Worm (Caenorhabditis elegans) whole organism, L4/young adult: ENCODE data around the gene spp-21.

ENCODE experiments used
- W03F9.2 ChIP-seq: fragments of 150-350 bp; optimal IDR thresholded peaks from 2 replicates; lab custom pipeline; 2014; ENCODE audit warnings: missing biosample characterization, missing genetic modification characterization
- dao-5 ChIP-seq: sonication (generic microtip); optimal IDR thresholded peaks from 2 replicates; lab custom pipeline; 2016; ENCODE audit warnings: missing genotype, missing genetic modification characterization, moderate library complexity, missing compliant biosample characterization
- him-1 ChIP-seq: sonication (generic microtip); optimal IDR thresholded peaks from 2 replicates; lab custom pipeline; 2016; ENCODE audit warnings: missing genotype, missing genetic modification reagents, missing genetic modification characterization, missing compliant biosample characterization

The spp-21 gene

DNA sequence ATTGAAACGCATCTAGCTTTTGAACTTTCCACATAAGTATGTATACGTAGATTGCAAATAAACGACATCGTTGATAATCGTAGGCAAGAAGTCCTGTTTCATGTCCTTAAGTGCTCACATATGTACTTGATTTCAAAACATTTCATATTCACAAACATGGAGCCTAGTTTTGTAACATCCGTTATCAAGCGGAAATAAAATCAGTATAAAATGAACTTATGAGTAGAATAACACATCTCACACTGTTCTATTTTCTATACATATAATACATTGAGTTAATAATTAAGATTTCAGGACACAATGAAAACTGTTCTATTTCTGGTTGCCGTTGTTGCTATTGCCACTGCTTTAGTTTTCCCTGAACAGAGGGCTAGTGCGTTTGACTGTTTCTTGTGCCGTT lies at the start of gene spp-21:
Gene spp-21 (plus strand): TSS at position 301 of the 400 bp plus-strand sequence.
- TF ChIP-seq dao-5 (tag; lab: Kevin White, UChicago): no peak
- TF ChIP-seq W03F9.2 (tag; lab: Kevin White, UChicago): no peak
- no peak for TF ChIP-seq him-1 (tag; lab: Kevin White, UChicago)

DNA sequence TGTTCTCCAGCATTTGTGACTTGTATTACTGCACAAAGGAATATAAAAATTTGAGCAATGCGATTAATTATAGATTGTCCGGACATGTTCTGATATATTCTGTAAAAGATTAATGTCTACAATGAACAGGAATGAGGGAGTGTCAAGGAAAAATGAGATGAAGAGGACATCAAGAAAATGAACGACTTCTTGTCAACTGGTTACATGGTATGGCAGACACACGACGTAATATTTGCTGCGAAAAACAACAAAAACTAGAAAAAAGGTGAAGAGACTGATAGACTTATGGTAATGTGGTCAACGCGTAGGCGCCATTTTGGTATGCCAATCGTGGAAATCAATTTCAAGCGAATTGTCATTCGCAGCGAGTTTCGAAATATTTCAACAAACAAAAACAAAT lies 43.4 kb upstream of the spp-21 start, which contains the start of gene igeg-2:
Gene igeg-2 (minus strand): TSS at position 101 of the 400 bp plus-strand sequence.
- TF ChIP-seq dao-5 (tag; lab: Kevin White, UChicago): no peak
- TF ChIP-seq W03F9.2 (tag; lab: Kevin White, UChicago): no peak

DNA sequence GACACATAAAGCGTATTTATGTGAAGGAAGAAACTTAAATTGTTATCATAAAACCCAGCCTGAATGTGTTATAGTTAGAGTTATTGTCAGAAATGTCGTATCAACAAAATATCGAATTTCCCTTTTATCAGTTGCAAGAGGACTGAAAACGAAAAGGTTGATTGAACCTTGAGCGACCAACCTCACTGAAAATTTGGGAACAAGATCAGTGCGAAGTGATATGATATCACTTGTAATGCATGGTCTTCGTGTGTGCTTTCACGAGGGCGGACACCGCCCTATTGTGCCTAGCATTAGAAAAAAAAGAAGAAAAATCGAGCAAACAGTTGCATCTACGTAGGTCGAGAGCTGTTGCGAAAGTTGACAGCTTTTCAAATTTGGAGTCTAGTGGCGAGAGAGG lies 42.2 kb upstream of the spp-21 start:
- TF ChIP-seq dao-5 (tag; lab: Kevin White, UChicago) (no peak), him-1 (tag; lab: Kevin White, UChicago) (no peak), W03F9.2 (tag; lab: Kevin White, UChicago) (no peak)

DNA sequence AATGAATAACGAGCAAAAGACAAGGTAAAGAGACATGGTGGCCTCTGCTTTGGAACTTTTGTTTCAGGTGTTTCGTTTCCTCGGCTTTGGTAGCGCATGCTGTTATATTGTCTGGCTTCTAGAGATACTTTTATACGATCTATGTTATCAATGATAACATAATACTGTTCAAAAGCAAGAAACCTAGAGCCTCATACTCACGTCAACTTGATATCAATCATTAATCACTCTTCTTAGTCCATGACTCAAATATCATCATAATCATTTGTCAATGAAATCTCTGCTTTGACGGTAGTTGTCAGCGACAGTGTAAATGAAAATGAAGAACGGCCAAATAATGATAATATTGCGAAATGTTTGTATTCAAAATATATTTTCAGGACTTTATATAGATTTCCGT lies 39.7 kb upstream of the spp-21 start:
- no peak for TF ChIP-seq him-1 (tag; lab: Kevin White, UChicago)
- TF ChIP-seq dao-5 (tag; lab: Kevin White, UChicago): no peak
- no peak for TF ChIP-seq W03F9.2 (tag; lab: Kevin White, UChicago)

DNA sequence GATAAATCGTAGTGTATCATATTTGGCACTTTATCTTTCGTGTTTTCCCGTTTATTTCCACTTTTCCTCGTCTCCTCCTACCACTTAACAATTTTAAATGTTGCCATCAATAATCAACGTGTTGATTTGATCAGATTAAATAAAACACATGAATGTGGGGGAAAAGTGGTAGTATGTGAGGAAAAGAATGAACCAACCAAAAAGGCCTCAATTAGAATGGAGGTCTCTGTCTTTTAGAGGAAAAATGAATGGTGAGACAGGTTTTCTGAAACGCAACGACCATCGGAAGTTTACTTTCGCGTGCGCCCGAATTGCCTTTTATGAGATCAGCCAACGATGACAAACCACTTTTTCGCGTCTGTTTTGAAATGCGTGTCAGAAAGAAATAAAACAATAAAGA lies 37.6 kb upstream of the spp-21 start:
- no peak for TF ChIP-seq dao-5 (tag; lab: Kevin White, UChicago)
- TF ChIP-seq him-1 (tag; lab: Kevin White, UChicago): no peak

DNA sequence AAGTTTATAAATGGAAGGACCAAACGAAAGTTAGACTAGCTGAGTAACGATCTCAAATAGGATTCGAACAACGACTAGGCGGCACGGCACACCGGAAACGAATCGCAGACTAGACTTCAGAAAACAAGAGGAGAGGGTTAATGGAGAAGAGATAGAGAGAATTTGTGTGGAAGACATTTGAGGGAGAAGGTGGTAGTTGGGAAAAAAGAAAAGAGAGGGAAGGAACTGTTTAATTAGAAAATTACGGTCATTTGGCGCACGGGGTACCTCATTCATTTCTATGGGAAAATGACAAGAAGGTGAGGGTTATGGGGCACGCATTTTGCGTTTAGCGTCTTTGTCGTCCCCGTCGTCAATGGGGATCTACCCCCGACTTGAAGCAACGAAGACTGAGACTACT lies 35.7 kb upstream of the spp-21 start, which contains the start of gene F48C5.2:
Gene F48C5.2 (minus strand): TSS at position 101 of the 400 bp plus-strand sequence.
- TF ChIP-seq dao-5 (tag; lab: Kevin White, UChicago) (no peak), W03F9.2 (tag; lab: Kevin White, UChicago) (no peak), him-1 (tag; lab: Kevin White, UChicago) (no peak)

DNA sequence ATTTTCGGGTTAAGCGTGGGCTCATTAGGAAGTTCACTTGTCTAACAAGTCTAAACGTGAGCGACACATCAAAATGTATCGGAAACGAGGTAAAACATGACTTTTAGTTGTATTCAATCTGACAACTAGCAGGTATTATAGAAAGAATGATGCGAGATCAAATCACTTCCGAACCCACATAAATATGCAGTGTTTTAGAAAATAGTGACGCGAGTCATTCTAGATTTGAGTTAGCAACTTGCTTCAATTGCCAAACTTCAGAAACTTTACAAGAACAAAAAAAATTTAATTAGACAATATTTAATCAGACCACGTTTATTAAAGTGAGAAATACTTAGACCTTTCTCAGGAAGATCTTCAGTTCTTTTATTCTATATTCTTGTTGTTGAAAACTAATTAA lies 33.3 kb upstream of the spp-21 start:
- no peak for TF ChIP-seq dao-5 (tag; lab: Kevin White, UChicago)
- no peak for TF ChIP-seq W03F9.2 (tag; lab: Kevin White, UChicago)

DNA sequence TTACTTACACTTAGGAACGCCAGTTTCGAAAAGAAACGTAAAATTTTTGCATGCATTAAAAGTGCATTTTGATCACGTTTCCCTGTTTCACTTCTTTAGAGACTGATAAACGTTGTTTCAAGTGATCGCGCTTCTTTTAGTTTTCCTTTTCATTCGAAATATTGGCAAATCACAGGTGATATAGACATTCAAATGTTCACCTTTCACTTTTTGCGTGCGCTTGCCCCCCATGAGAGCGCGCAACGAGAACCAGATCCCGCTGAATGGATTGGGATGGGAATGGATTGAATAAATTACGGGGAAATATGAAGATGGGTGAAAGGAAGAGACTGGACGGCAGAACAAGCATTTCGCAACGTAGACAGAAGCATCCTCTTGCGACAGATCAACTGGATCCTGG lies 28.4 kb upstream of the spp-21 start:
- no peak for TF ChIP-seq W03F9.2 (tag; lab: Kevin White, UChicago)
- no peak for TF ChIP-seq dao-5 (tag; lab: Kevin White, UChicago)
- TF ChIP-seq him-1 (tag; lab: Kevin White, UChicago): no peak

DNA sequence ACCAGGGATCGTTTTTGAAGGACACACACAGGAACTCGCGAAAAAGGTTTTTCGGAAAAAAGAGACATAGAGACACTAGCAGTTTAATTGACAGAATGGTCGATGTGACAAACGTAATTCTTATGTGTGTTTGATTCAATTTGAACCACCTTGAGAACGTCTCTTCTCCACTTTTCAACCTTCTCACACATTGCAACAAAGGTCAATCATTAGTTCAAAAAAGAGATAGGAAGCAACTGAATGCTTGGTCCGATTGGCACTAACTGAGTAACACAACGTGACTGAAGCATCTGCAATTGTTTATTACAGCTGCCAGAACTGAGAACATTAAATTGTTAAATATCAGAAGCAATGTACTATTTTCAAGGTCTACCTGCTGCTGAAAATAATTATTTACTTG lies 27.8 kb upstream of the spp-21 start:
- TF ChIP-seq him-1 (tag; lab: Kevin White, UChicago) (no peak), dao-5 (tag; lab: Kevin White, UChicago) (no peak)

DNA sequence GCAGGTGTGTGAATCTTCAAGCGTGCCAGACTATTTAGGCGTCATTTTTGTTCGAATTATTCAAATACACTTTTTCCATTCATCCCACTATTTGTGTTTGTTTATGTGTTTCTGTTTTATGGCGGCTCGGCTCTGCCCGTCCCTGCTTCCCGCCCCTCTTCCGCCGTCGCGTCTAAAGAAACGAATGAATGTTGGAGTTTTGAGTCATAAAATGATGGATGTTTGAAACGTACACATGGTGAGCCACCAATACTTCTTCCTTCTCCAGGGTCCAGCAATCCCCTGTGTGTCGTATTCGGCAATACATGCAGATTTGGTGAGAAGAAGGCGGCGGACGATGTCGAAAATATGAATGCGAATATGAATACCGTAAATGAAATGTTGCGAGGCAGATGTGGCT lies 26.9 kb upstream of the spp-21 start:
- no peak for TF ChIP-seq W03F9.2 (tag; lab: Kevin White, UChicago)

DNA sequence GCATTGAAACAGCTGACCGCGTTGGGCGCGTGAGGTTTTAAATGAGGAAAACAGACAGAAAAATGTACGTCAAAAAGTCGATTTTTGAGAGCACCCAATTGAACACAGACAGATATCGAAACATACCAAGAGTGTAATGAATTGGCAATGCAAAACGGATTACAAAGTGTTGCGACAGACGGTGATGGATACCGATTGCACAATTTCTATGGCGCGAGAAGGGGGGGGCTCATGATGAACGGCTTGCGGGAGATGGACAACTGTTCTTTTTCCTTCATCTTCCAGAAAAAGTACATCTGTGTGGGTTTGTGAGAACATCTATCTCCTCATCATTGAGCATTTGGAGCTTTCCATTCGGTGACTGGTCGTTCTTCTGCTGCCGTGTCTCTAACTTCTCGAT lies 26.4 kb upstream of the spp-21 start:
- TF ChIP-seq him-1 (tag; lab: Kevin White, UChicago) (no peak), W03F9.2 (tag; lab: Kevin White, UChicago) (no peak), dao-5 (tag; lab: Kevin White, UChicago) (no peak)

DNA sequence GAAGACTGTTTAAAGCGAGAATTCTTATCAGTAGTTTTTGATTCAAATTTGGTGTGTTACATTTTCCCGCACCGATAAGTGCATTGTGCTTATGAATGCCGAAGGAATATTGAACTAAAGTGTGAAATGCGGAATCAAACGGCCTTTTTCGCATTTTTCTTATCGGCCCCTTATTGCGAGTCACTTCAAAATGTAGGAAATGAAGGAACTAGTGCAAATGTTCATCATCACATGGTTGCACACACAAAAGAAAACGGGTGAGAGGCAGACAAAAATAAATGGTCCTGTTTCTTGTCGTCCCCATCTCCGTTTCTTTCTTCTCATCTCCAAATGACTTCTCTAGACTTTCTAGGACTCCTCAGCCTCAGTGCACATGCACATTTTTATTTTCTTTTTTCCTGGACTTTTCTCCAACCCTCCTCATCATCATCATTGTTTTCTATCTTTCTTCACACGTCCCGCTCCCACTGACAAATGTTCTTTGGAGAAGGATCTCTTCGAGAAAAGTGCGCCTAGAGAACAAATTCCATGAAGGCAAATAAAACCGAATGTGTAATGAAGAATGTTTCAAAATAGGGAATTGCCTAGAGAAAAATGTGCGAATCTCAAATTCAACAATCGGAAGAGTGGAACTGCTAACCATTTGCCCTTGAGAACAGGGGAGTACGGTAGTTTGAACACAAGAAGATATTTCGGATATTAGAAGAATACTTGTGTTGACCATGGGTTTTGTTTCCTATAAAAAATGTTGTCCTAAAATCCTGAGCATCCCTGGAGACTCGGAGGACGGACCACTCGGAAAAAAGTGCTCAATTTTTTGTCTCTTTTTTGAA lies 25.4 kb upstream of the spp-21 start:
- TF ChIP-seq dao-5 (tag; lab: Kevin White, UChicago): no peak
- TF ChIP-seq him-1 (tag; lab: Kevin White, UChicago): no peak
- no peak for TF ChIP-seq W03F9.2 (tag; lab: Kevin White, UChicago)

DNA sequence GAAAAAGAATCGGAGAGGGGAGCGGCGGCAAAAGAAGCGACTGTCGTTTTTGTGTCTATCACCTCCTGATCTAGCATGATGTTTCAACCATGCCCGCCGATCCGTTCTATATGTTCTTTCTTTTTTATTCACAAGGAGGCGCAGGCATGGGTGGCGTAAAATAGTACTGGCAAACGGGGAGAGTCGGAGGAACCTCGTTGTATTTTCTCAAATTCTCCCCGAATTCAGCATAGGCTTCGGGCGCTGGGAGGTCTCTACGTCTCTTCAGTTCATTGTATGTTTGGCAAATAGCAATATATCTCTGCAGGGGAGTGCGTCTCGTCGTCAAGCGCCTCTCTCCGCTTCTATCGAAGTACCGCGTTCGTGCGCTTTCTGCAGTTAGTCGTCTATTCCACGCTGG lies 24.7 kb upstream of the spp-21 start, which contains the start of gene lin-14:
Gene lin-14 (plus strand): TSS at position 346 of the 400 bp plus-strand sequence.
- peak; percentile 44 for TF ChIP-seq him-1 (tag; lab: Kevin White, UChicago)
- no peak for TF ChIP-seq W03F9.2 (tag; lab: Kevin White, UChicago)
- peak; percentile 54 for TF ChIP-seq dao-5 (tag; lab: Kevin White, UChicago)
